Worm (Caenorhabditis elegans): ENCODE results near the gene frm-7.

- TF ChIP-seq R02D3.7 (tag; optimal IDR thresholded peaks at IDR 0.05) = no peak
- TF ChIP-seq nhr-67 (tag; optimal IDR thresholded peaks at IDR 0.05) = no peak
- TF ChIP-seq pha-4 (tag; optimal IDR thresholded peaks at IDR 0.05) = no peak
- TF ChIP-seq nhr-11 (tag; optimal IDR thresholded peaks at IDR 0.05) = no peak
- no peak for TF ChIP-seq nhr-76 (tag; optimal IDR thresholded peaks at IDR 0.05)
- TF ChIP-seq ceh-16 (tag; optimal IDR thresholded peaks at IDR 0.05) = no peak
- peak; percentile 57 for TF ChIP-seq elt-1 (tag; optimal IDR thresholded peaks at IDR 0.05)
- no peak for TF ChIP-seq sea-2 (GFP tag; optimal IDR thresholded peaks at IDR 0.05)
- TF ChIP-seq ama-1 (optimal IDR thresholded peaks at IDR 0.05) = no peak
- TF ChIP-seq elt-2 (tag; optimal IDR thresholded peaks at IDR 0.05) = no peak
Observed at ce11 chrV:12329173-12329572, 26.9 kb downstream of the frm-7 start.

Measured in whole organism, L3 larva.